Worm (Caenorhabditis elegans) whole organism, L1 larva: Measurements from ENCODE around the gene col-172.

Experiments used
- C04F5.9 ChIP-seq: sonication (generic microtip); optimal IDR thresholded peaks from 2 replicates; lab custom pipeline; 2016; ENCODE audit warnings: missing genetic modification characterization, missing compliant biosample characterization
- C34B4.2 ChIP-seq: sonication (generic microtip); optimal IDR thresholded peaks from 2 replicates; lab custom pipeline; 2017; ENCODE audit warnings: mild to moderate bottlenecking, missing genetic modification characterization, missing compliant biosample characterization
- F16B12.6 ChIP-seq: fragments of 150-350 bp; optimal IDR thresholded peaks from 2 replicates; lab custom pipeline; 2014; ENCODE audit warnings: missing biosample characterization, missing genetic modification characterization
- Y116A8C.19 ChIP-seq: sonication (generic microtip); optimal IDR thresholded peaks from 2 replicates; lab custom pipeline; 2016; ENCODE audit warnings: missing compliant biosample characterization, missing genetic modification characterization, borderline replicate concordance
- alr-1 ChIP-seq: fragments of 200-800 bp; sonication (Bioruptor generic); optimal IDR thresholded peaks from 2 replicates; lab custom pipeline; 2018; ENCODE audit warnings: borderline replicate concordance, mild to moderate bottlenecking, missing genetic modification characterization, missing compliant biosample characterization
- ceh-8 ChIP-seq: fragments of 200-800 bp; sonication (Bioruptor generic); optimal IDR thresholded peaks from 2 replicates; lab custom pipeline; 2018; ENCODE audit warnings: mild to moderate bottlenecking, missing genetic modification characterization, moderate library complexity, missing compliant biosample characterization
- ceh-88 ChIP-seq: fragments of 200-800 bp; sonication (Bioruptor generic); IDR thresholded peaks from 2 replicates; pipeline ENCODE4 v1.3.6; 2022; ENCODE audit warnings: missing genetic modification characterization, missing compliant biosample characterization
- dsc-1 ChIP-seq: sonication (generic microtip); optimal IDR thresholded peaks from 2 replicates; lab custom pipeline; 2016; ENCODE audit warnings: mild to moderate bottlenecking, missing genetic modification characterization, missing compliant biosample characterization
- efl-1 ChIP-seq, 4 experiments: fragments of 150-350 bp; optimal IDR thresholded peaks in 3 of 4; peaks in 1 of 4; 1 replicate in 1 of 4; 2 replicates in 3 of 4; lab custom pipeline; 2014; ENCODE audit warnings: missing biosample characterization in 2 of 4, missing genetic modification characterization in 2 of 4, missing genetic modification reagents in 2 of 4
- efl-3 ChIP-seq: fragments of 200-800 bp; sonication (Bioruptor generic); optimal IDR thresholded peaks from 2 replicates; lab custom pipeline; 2018; ENCODE audit warnings: mild to moderate bottlenecking, missing genetic modification characterization, missing compliant biosample characterization
- elt-3 ChIP-seq, 6 experiments: fragments of 150-350 bp in 1 of 6; sonication (generic microtip); optimal IDR thresholded peaks; 2 replicates each; lab custom pipeline; 2017 to 2018; ENCODE audit warnings: missing biosample characterization in 6 of 6, missing genetic modification characterization in 6 of 6, inconsistent platforms in 1 of 6
- fkh-4 ChIP-seq: sonication (generic microtip); optimal IDR thresholded peaks from 2 replicates; lab custom pipeline; 2016; ENCODE audit warnings: missing compliant biosample characterization, missing genetic modification characterization, borderline replicate concordance
- fos-1 ChIP-seq: fragments of 150-350 bp; optimal IDR thresholded peaks from 2 replicates; lab custom pipeline; 2014; ENCODE audit warnings: missing biosample characterization, missing genetic modification characterization
- hlh-17 ChIP-seq: fragments of 200-800 bp; sonication (Bioruptor generic); optimal IDR thresholded peaks from 2 replicates; lab custom pipeline; 2018; ENCODE audit warnings: missing genetic modification characterization, mild to moderate bottlenecking, missing compliant biosample characterization, moderate library complexity, borderline replicate concordance
- hlh-4 ChIP-seq: sonication (generic microtip); optimal IDR thresholded peaks from 2 replicates; lab custom pipeline; 2016; ENCODE audit warnings: mild to moderate bottlenecking, missing genetic modification characterization, missing compliant biosample characterization
- hpl-2 ChIP-seq: fragments of 150-350 bp; optimal IDR thresholded peaks from 2 replicates; lab custom pipeline; 2014; ENCODE audit warnings: missing biosample characterization, missing genetic modification reagents, missing genetic modification characterization
- jun-1 ChIP-seq: fragments of 150-350 bp; optimal IDR thresholded peaks from 2 replicates; lab custom pipeline; 2014; ENCODE audit warnings: missing biosample characterization, missing genetic modification reagents, missing genetic modification characterization
- lin-13 ChIP-seq: fragments of 150-350 bp; optimal IDR thresholded peaks from 2 replicates; lab custom pipeline; 2014; ENCODE audit warnings: missing biosample characterization, missing genetic modification reagents, missing genetic modification characterization
- lir-3 ChIP-seq: sonication (generic microtip); optimal IDR thresholded peaks from 2 replicates; lab custom pipeline; 2016; ENCODE audit warnings: mild to moderate bottlenecking, missing genetic modification characterization, moderate library complexity, missing compliant biosample characterization; ENCODE audit not compliant: poor library complexity
- lsy-2 ChIP-seq, 2 experiments: fragments of 150-350 bp; optimal IDR thresholded peaks; 2 replicates each; lab custom pipeline; 2014; ENCODE audit warnings: missing biosample characterization in 2 of 2, missing genetic modification characterization in 2 of 2
- mef-2 ChIP-seq: fragments of 150-350 bp; optimal IDR thresholded peaks from 2 replicates; lab custom pipeline; 2014; ENCODE audit warnings: missing biosample characterization, missing genetic modification characterization
- nhr-19 ChIP-seq: fragments of 200-800 bp; sonication (Bioruptor generic); conservative IDR thresholded peaks from 2 replicates; pipeline ENCODE4 v1.3.6; 2022; ENCODE audit warnings: missing genetic modification characterization, missing compliant biosample characterization
- nhr-77 ChIP-seq: fragments of 150-350 bp; optimal IDR thresholded peaks from 2 replicates; lab custom pipeline; 2014; ENCODE audit warnings: missing biosample characterization, missing genetic modification characterization
- nhr-85 ChIP-seq: sonication (generic microtip); peaks from one replicate; lab custom pipeline; 2016; ENCODE audit warnings: missing genetic modification characterization, inconsistent platforms, missing compliant biosample characterization
- pag-3 ChIP-seq: sonication (generic microtip); optimal IDR thresholded peaks from 2 replicates; lab custom pipeline; 2017; ENCODE audit warnings: missing genetic modification characterization, mild to moderate bottlenecking, missing compliant biosample characterization, antibody characterized with exemption, borderline replicate concordance; ENCODE audit not compliant: insufficient read depth
- pax-3 ChIP-seq: fragments of 200-800 bp; sonication (Bioruptor generic); optimal IDR thresholded peaks from 2 replicates; lab custom pipeline; 2018; ENCODE audit warnings: mild to moderate bottlenecking, missing genetic modification characterization, moderate library complexity, missing compliant biosample characterization
- pqm-1 ChIP-seq: sonication (generic microtip); optimal IDR thresholded peaks from 3 replicates; lab custom pipeline; 2017; ENCODE audit warnings: missing biosample characterization, missing genetic modification characterization
- rnt-1 ChIP-seq: sonication (generic microtip); optimal IDR thresholded peaks from 2 replicates; lab custom pipeline; 2016; ENCODE audit warnings: mild to moderate bottlenecking, missing genetic modification characterization, moderate library complexity, missing compliant biosample characterization
- skn-1 ChIP-seq: fragments of 150-350 bp; optimal IDR thresholded peaks from 2 replicates; lab custom pipeline; 2014; ENCODE audit warnings: missing biosample characterization, missing genetic modification characterization
- snpc-4 ChIP-seq: fragments of 150-350 bp; optimal IDR thresholded peaks from 2 replicates; lab custom pipeline; 2014; ENCODE audit warnings: missing biosample characterization, missing genetic modification characterization
- tbx-2 ChIP-seq: sonication (generic microtip); optimal IDR thresholded peaks from 2 replicates; lab custom pipeline; 2016; ENCODE audit warnings: missing genetic modification characterization, missing compliant biosample characterization
- tlp-1 ChIP-seq: fragments of 150-350 bp; optimal IDR thresholded peaks from 2 replicates; lab custom pipeline; 2014; ENCODE audit warnings: missing biosample characterization, missing genetic modification characterization
- unc-62 ChIP-seq: fragments of 150-350 bp; optimal IDR thresholded peaks from 2 replicates; lab custom pipeline; 2014; ENCODE audit warnings: missing biosample characterization, missing genetic modification reagents, missing genetic modification characterization
- unc-86 ChIP-seq: sonication (generic microtip); optimal IDR thresholded peaks from 2 replicates; lab custom pipeline; 2016; ENCODE audit warnings: missing genetic modification characterization, missing compliant biosample characterization
- xbp-1 ChIP-seq: sonication (generic microtip); optimal IDR thresholded peaks from 2 replicates; lab custom pipeline; 2016; ENCODE audit warnings: missing genetic modification characterization, missing compliant biosample characterization
- ztf-4 ChIP-seq: fragments of 150-350 bp; optimal IDR thresholded peaks from 2 replicates; lab custom pipeline; 2014; ENCODE audit warnings: missing biosample characterization, missing genetic modification characterization

The col-172 gene

DNA sequence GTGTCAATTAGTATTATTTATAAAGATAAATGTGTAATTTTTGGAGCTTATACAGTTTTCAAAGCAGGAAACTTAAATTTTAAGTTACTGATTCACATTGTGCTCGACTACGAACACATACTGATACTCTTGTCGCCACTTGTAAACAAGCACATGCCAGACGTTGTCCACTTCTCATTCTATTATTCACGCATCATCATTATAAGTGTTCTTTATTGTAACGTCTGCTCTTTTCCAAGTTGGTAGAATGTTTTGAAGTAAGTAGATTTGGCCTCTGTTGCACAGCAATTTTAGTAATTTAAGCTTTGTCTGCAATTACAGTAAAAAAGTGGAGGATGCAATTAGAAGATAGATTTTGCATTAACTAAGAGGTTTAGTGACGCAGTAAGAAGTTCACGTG is 20.3 kb downstream of the col-172 start:
- TF ChIP-seq nhr-19 (GFP tag; lab: Robert Waterston, UW) (no peak), lir-3 (tag; lab: Kevin White, UChicago) (no peak), hlh-17 (no peak), rnt-1 (tag; lab: Kevin White, UChicago) (no peak), tbx-2 (tag; lab: Kevin White, UChicago) (no peak), fos-1 (tag; lab: Kevin White, UChicago) (no peak), fkh-4 (tag; lab: Kevin White, UChicago) (no peak), alr-1 (no peak), hlh-4 (tag; lab: Kevin White, UChicago) (no peak), efl-1 (optimal IDR thresholded peaks at IDR 0.05; lab: Kevin White, UChicago) (no peak), efl-1 (GFP tag; optimal IDR thresholded peaks at IDR 0.05 in 1 of 2; lab: Kevin White, UChicago) (no peak), lsy-2 (tag; optimal IDR thresholded peaks at IDR 0.05; lab: Kevin White, UChicago) (no peak), lin-13 (GFP tag; lab: Kevin White, UChicago) (no peak), unc-62 (GFP tag; lab: Kevin White, UChicago) (no peak), C04F5.9 (no peak), elt-3 (tag; optimal IDR thresholded peaks at IDR 0.05; lab: Kevin White, UChicago) (no peak), mef-2 (tag; lab: Kevin White, UChicago) (no peak), pax-3 (tag; lab: Kevin White, UChicago) (no peak), nhr-85 (no peak), pag-3 (tag; lab: Kevin White, UChicago) (no peak), snpc-4 (tag; lab: Kevin White, UChicago) (no peak)

DNA sequence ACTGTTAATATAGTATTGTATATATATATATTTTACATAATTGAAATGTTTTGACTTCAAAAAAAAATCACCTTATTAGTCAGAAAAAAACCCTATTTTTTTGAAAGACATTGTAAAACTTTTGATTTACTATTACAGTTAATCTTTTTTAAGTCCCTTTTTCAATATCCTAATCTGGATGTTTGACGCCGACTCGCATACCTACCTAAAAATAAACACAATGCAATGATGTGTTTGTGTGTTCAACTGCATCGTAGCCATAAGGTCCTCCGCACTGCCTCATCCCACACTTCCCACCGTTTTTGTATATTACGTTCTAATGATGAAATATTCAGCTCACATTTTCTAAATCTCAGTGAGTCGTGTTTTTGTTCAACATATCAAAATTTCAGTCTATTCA is 20.7 kb downstream of the col-172 start, which contains the start of gene F38B6.3:
F38B6.3 (plus strand) TSS at position 301 of the 400 bp plus-strand sequence.
- TF ChIP-seq xbp-1 (tag; lab: Kevin White, UChicago) (no peak), Y116A8C.19 (no peak), ceh-88 (GFP tag; lab: Robert Waterston, UW) (no peak), elt-3 (tag; optimal IDR thresholded peaks at IDR 0.05; lab: Kevin White, UChicago) (no peak), ztf-4 (tag; lab: Kevin White, UChicago) (no peak), jun-1 (tag; lab: Kevin White, UChicago) (no peak), tlp-1 (tag; lab: Kevin White, UChicago) (no peak), C04F5.9 (no peak), nhr-77 (tag; lab: Kevin White, UChicago) (no peak), rnt-1 (tag; lab: Kevin White, UChicago) (no peak), F16B12.6 (no peak), snpc-4 (tag; lab: Kevin White, UChicago) (no peak), dsc-1 (tag; lab: Kevin White, UChicago) (no peak), skn-1 (tag; lab: Kevin White, UChicago) (no peak)

DNA sequence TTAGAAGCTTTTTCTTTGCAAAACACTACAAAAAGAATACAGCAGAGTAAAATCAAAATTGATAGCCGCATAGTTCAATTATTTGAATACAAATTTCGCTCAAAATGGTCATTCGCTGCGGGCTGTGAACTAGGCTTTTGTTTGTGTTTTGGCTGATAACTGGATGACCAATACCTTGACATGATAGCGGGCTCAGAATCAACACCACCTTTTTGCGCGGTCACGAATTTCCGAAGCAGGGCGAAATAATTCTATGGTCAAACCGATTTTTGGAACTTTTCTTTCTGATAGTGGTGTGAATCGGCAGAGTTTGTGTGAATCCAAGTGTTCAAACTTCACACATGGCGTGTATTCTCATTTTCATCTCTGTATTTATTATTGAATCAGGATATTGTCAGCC is 25.6 kb downstream of the col-172 start, which contains the start of the genes F38B6.7 and F38B6.2:
F38B6.7 (minus strand) TSS at position 101 of the 400 bp plus-strand sequence.
F38B6.2 (plus strand) TSS at position 267 of the 400 bp plus-strand sequence.
- TF ChIP-seq snpc-4 (tag; lab: Kevin White, UChicago) (no peak), pqm-1 (no peak), F16B12.6 (no peak), pax-3 (tag; lab: Kevin White, UChicago) (no peak), unc-86 (tag; lab: Kevin White, UChicago) (no peak), tlp-1 (tag; lab: Kevin White, UChicago) (no peak), C34B4.2 (no peak), ceh-8 (no peak), alr-1 (no peak), efl-3 (GFP tag; lab: Kevin White, UChicago) (no peak), efl-1 (optimal IDR thresholded peaks at IDR 0.05; lab: Kevin White, UChicago) (no peak), efl-1 (GFP tag; optimal IDR thresholded peaks at IDR 0.05 in 1 of 2; lab: Kevin White, UChicago) (no peak), C04F5.9 (no peak), hpl-2 (no peak)
- TF ChIP-seq, all 84 proteins: peak for 0
